Worm (Caenorhabditis elegans) whole organism, L4/young adult: Measurements from ENCODE around the gene hal-3.

Source experiments
- W03F9.2 ChIP-seq: fragments of 150-350 bp; optimal IDR thresholded peaks from 2 replicates; lab custom pipeline; 2014; ENCODE audit warnings: missing biosample characterization, missing genetic modification characterization
- dao-5 ChIP-seq: sonication (generic microtip); optimal IDR thresholded peaks from 2 replicates; lab custom pipeline; 2016; ENCODE audit warnings: missing genotype, missing genetic modification characterization, moderate library complexity, missing compliant biosample characterization
- him-1 ChIP-seq: sonication (generic microtip); optimal IDR thresholded peaks from 2 replicates; lab custom pipeline; 2016; ENCODE audit warnings: missing genotype, missing genetic modification reagents, missing genetic modification characterization, missing compliant biosample characterization

DNA sequence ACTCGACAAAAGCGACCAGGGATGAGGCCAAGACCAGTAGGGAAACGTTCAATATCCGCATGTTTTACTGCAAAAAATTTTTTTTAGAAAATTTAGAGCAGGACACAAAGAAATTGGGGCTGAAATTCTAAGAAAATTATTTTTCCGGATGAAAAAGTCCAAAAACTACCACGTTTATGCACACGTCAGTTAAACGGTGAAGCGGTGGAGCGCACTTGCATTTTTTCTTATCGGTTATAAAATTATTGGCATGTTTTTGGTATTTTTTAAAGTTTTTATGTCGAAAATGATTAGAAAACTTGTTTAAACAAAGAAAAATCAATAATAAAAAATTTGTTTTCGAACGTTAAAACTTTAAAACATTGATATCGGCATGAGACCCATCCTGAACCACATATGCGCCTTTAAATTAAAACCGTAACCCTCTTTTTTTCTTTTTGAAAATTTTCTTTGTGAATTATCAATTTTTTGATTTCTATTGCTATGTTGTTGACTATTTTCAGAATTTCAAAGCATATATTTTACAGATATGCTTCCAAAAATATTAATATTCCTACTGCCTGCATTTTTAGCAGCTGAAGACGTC, 7.3 kb upstream of the hal-3 start, which contains the start of the genes dnj-20 and ZK1307.8:
- TF ChIP-seq dao-5 (tag; lab: Kevin White, UChicago) (no peak), him-1 (tag; lab: Kevin White, UChicago) (no peak), W03F9.2 (tag; lab: Kevin White, UChicago) (peak; percentile 35)
